Fruit fly (Drosophila melanogaster) whole organism, embryonic: ENCODE measurements around the gene CG32147.

Experiments
- Awh ChIP-seq: fragments of 200-800 bp; sonication (Bioruptor generic); IDR thresholded peaks from 2 replicates; pipeline ENCODE4, ENCODE4 v1.3.6; 2022; ENCODE audit warnings: missing biosample characterization, missing genetic modification characterization
- CG1024 ChIP-seq: fragments of 200-800 bp; sonication (Bioruptor generic); IDR thresholded peaks from 2 replicates; pipeline ENCODE4 v1.3.6; 2022; ENCODE audit warnings: missing biosample characterization, missing genetic modification characterization
- CG13424 ChIP-seq: fragments of 200-800 bp; sonication (Bioruptor generic); optimal IDR thresholded peaks from 2 replicates; lab custom pipeline; 2019; ENCODE audit warnings: missing biosample characterization, mild to moderate bottlenecking, missing genetic modification characterization, moderate library complexity
- CG14667 ChIP-seq: fragments of 200-800 bp; sonication (Bioruptor generic); IDR thresholded peaks from 2 replicates; pipeline ENCODE4 v1.3.6; 2022; ENCODE audit warnings: missing biosample characterization, missing genetic modification characterization
- CG15696 ChIP-seq: fragments of 200-800 bp; sonication (Bioruptor generic); optimal IDR thresholded peaks from 2 replicates; lab custom pipeline; 2019; ENCODE audit warnings: missing biosample characterization, mild to moderate bottlenecking, missing genetic modification characterization, moderate library complexity
- CG1603 ChIP-seq: fragments of 200-800 bp; sonication (Bioruptor generic); optimal IDR thresholded peaks from 2 replicates; lab custom pipeline; 2019; ENCODE audit warnings: missing biosample characterization, mild to moderate bottlenecking, missing genetic modification characterization, moderate library complexity
- CG16813 ChIP-seq: fragments of 200-800 bp; sonication (Bioruptor generic); IDR thresholded peaks from 3 replicates; pipeline ENCODE4 v1.3.6; 2022; ENCODE audit warnings: missing biosample characterization, missing genetic modification characterization; ENCODE audit not compliant: partially characterized antibody
- CG1792 ChIP-seq: fragments of 200-800 bp; sonication (Bioruptor generic); optimal IDR thresholded peaks from 2 replicates; lab custom pipeline; 2016; ENCODE audit warnings: missing biosample characterization, missing genetic modification characterization
- CG18764 ChIP-seq: fragments of 200-800 bp; sonication (Bioruptor generic); optimal IDR thresholded peaks from 3 replicates; lab custom pipeline; 2016; ENCODE audit warnings: missing biosample characterization, missing genetic modification characterization
- CG2678 ChIP-seq: fragments of 200-800 bp; sonication (Bioruptor generic); optimal IDR thresholded peaks from 3 replicates; lab custom pipeline; 2019; ENCODE audit warnings: missing biosample characterization, mild to moderate bottlenecking, missing genetic modification characterization, moderate library complexity
- CG3065 ChIP-seq: fragments of 200-800 bp; sonication (Bioruptor generic); optimal IDR thresholded peaks from 2 replicates; lab custom pipeline; 2016; ENCODE audit warnings: missing biosample characterization, missing genetic modification characterization
- CG33213 ChIP-seq: fragments of 200-800 bp; sonication (Bioruptor generic); optimal IDR thresholded peaks from 3 replicates; lab custom pipeline; 2016; ENCODE audit warnings: missing biosample characterization, missing genetic modification characterization
- CG3847 ChIP-seq: fragments of 200-800 bp; sonication (Bioruptor generic); IDR thresholded peaks from 2 replicates; pipeline ENCODE4 v1.3.6; 2022; ENCODE audit warnings: missing biosample characterization, missing genetic modification characterization
- CG4282 ChIP-seq: fragments of 200-800 bp; sonication (Bioruptor generic); optimal IDR thresholded peaks from 2 replicates; lab custom pipeline; 2016; ENCODE audit warnings: missing biosample characterization, missing genetic modification characterization
- CG6175 ChIP-seq: fragments of 200-800 bp; sonication (Bioruptor generic); IDR thresholded peaks from 3 replicates; pipeline ENCODE4 v1.3.6; 2022; ENCODE audit warnings: missing biosample characterization, missing genetic modification characterization
- CG6791 ChIP-seq: fragments of 200-800 bp; sonication (Bioruptor generic); IDR thresholded peaks from 3 replicates; pipeline ENCODE4 v1.3.6; 2022; ENCODE audit warnings: missing biosample characterization, missing genetic modification characterization; ENCODE audit not compliant: partially characterized antibody
- CG7372 ChIP-seq: fragments of 200-800 bp; sonication (Bioruptor generic); IDR thresholded peaks from 2 replicates; pipeline ENCODE4 v1.3.6; 2022; ENCODE audit warnings: missing biosample characterization, missing genetic modification characterization
- CG8281 ChIP-seq: fragments of 200-800 bp; sonication (Bioruptor generic); optimal IDR thresholded peaks from 2 replicates; lab custom pipeline; 2018; ENCODE audit warnings: missing biosample characterization, mild to moderate bottlenecking, missing genetic modification characterization, moderate library complexity
- CG9727 ChIP-seq: fragments of 200-800 bp; sonication (Bioruptor generic); optimal IDR thresholded peaks from 3 replicates; lab custom pipeline; 2017; ENCODE audit warnings: missing biosample characterization, mild to moderate bottlenecking, missing genetic modification characterization
- CTCF ChIP-seq: fragments of 200-800 bp; sonication (Bioruptor generic); optimal IDR thresholded peaks from 2 replicates; lab custom pipeline; 2017; ENCODE audit warnings: missing biosample characterization, mild to moderate bottlenecking, missing genetic modification characterization, moderate library complexity
- E2f1 ChIP-seq: fragments of 200-800 bp; sonication (Bioruptor generic); IDR thresholded peaks from 2 replicates; pipeline ENCODE4 v1.3.6; 2022; ENCODE audit warnings: missing biosample characterization, missing genetic modification characterization
- HLHmδ ChIP-seq: fragments of 200-800 bp; sonication (Bioruptor generic); optimal IDR thresholded peaks from 2 replicates; lab custom pipeline; 2018; ENCODE audit warnings: missing biosample characterization, mild to moderate bottlenecking, missing genetic modification characterization, moderate library complexity
- Kr ChIP-seq: fragments of 200-800 bp; sonication (Bioruptor generic); optimal IDR thresholded peaks from 2 replicates; lab custom pipeline; 2017; ENCODE audit warnings: missing biosample characterization, mild to moderate bottlenecking, missing genetic modification characterization
- Meics ChIP-seq: fragments of 200-800 bp; sonication (Bioruptor generic); optimal IDR thresholded peaks from 2 replicates; lab custom pipeline; 2017; ENCODE audit warnings: missing biosample characterization, mild to moderate bottlenecking, missing genetic modification characterization
- Mes4 ChIP-seq: fragments of 200-800 bp; sonication (Bioruptor generic); optimal IDR thresholded peaks from 2 replicates; lab custom pipeline; 2016; ENCODE audit warnings: missing biosample characterization, missing genetic modification characterization
- NC2β ChIP-seq: fragments of 200-800 bp; sonication (Bioruptor generic); optimal IDR thresholded peaks from 2 replicates; lab custom pipeline; 2016; ENCODE audit warnings: missing biosample characterization, missing genetic modification characterization
- Neu2 ChIP-seq: fragments of 200-800 bp; sonication (Bioruptor generic); optimal IDR thresholded peaks from 3 replicates; lab custom pipeline; 2016; ENCODE audit warnings: missing biosample characterization, missing genetic modification characterization, borderline replicate concordance
- Opbp ChIP-seq: fragments of 200-800 bp; sonication (Bioruptor generic); IDR thresholded peaks from 3 replicates; pipeline ENCODE4 v1.3.6; 2022; ENCODE audit warnings: missing biosample characterization, missing genetic modification characterization; ENCODE audit not compliant: partially characterized antibody
- Ptx1 ChIP-seq: fragments of 200-800 bp; sonication (Bioruptor generic); IDR thresholded peaks from 2 replicates; pipeline ENCODE4 v1.3.6; 2022; ENCODE audit warnings: missing biosample characterization, missing genetic modification characterization
- Usf ChIP-seq: fragments of 200-800 bp; sonication (Bioruptor generic); optimal IDR thresholded peaks from 2 replicates; lab custom pipeline; 2017; ENCODE audit warnings: missing genotype, missing biosample characterization, missing genetic modification characterization
- Xrp1 ChIP-seq: fragments of 200-800 bp; sonication (Bioruptor generic); IDR thresholded peaks from 2 replicates; pipeline ENCODE4 v1.3.6; 2022; ENCODE audit warnings: missing biosample characterization, missing genetic modification characterization
- ase ChIP-seq: fragments of 200-800 bp; sonication (Bioruptor generic); IDR thresholded peaks from 3 replicates; pipeline ENCODE4 v1.3.6; 2022; ENCODE audit warnings: missing biosample characterization, missing genetic modification characterization
- az2 ChIP-seq: fragments of 200-800 bp; sonication (Bioruptor generic); optimal IDR thresholded peaks from 3 replicates; lab custom pipeline; 2016; ENCODE audit warnings: missing biosample characterization, missing genetic modification characterization
- bab2 ChIP-seq: fragments of 200-800 bp; sonication (Bioruptor generic); optimal IDR thresholded peaks from 2 replicates; lab custom pipeline; 2016; ENCODE audit warnings: missing biosample characterization, missing genetic modification characterization
- chif ChIP-seq, 2 experiments: fragments of 200-800 bp; sonication (Bioruptor generic); optimal IDR thresholded peaks; 3 replicates each; lab custom pipeline; 2016; ENCODE audit warnings: missing biosample characterization in 2 of 2, missing genetic modification characterization in 2 of 2
- chinmo ChIP-seq: fragments of 200-800 bp; sonication (Bioruptor generic); IDR thresholded peaks from 4 replicates; pipeline ENCODE4 v1.3.6; 2022; ENCODE audit warnings: missing biosample characterization, missing genetic modification characterization; ENCODE audit not compliant: partially characterized antibody
- dysf ChIP-seq: fragments of 200-800 bp; sonication (Bioruptor generic); IDR thresholded peaks from 3 replicates; pipeline ENCODE4 v1.3.6; 2022; ENCODE audit warnings: missing biosample characterization, missing genetic modification characterization
- ewg ChIP-seq: fragments of 200-800 bp; sonication (Bioruptor generic); optimal IDR thresholded peaks from 3 replicates; lab custom pipeline; 2017; ENCODE audit warnings: mild to moderate bottlenecking, missing biosample characterization, missing genetic modification reagents, missing genetic modification characterization
- fd102C ChIP-seq: fragments of 200-800 bp; sonication (Bioruptor generic); optimal IDR thresholded peaks from 2 replicates; lab custom pipeline; 2018; ENCODE audit warnings: missing biosample characterization, mild to moderate bottlenecking, missing genetic modification characterization, moderate library complexity
- lmd ChIP-seq: fragments of 200-800 bp; sonication (Bioruptor generic); IDR thresholded peaks from 2 replicates; pipeline ENCODE4 v1.3.6; 2022; ENCODE audit warnings: missing biosample characterization, missing genetic modification characterization
- nom ChIP-seq: fragments of 200-800 bp; sonication (Bioruptor generic); optimal IDR thresholded peaks from 2 replicates; lab custom pipeline; 2017; ENCODE audit warnings: missing biosample characterization, missing genetic modification characterization, mild to moderate bottlenecking, moderate library complexity, missing genetic modification reagents
- p53 ChIP-seq: fragments of 200-800 bp; sonication (Bioruptor generic); optimal IDR thresholded peaks from 2 replicates; lab custom pipeline; 2016; ENCODE audit warnings: missing biosample characterization, missing genetic modification characterization
- phol ChIP-seq: fragments of 200-800 bp; sonication (Bioruptor generic); optimal IDR thresholded peaks from 3 replicates; lab custom pipeline; 2018; ENCODE audit warnings: missing biosample characterization, mild to moderate bottlenecking, missing genetic modification characterization, moderate library complexity
- pnt ChIP-seq: fragments of 200-800 bp; sonication (Bioruptor generic); optimal IDR thresholded peaks from 3 replicates; lab custom pipeline; 2016; ENCODE audit warnings: missing biosample characterization, missing genetic modification characterization
- salm ChIP-seq: fragments of 200-800 bp; sonication (Bioruptor generic); optimal IDR thresholded peaks from 2 replicates; lab custom pipeline; 2018; ENCODE audit warnings: missing biosample characterization, mild to moderate bottlenecking, missing genetic modification characterization
- sd ChIP-seq: fragments of 200-800 bp; sonication (Bioruptor generic); optimal IDR thresholded peaks from 3 replicates; lab custom pipeline; 2018; ENCODE audit warnings: missing biosample characterization, mild to moderate bottlenecking, missing genetic modification characterization, moderate library complexity
- sima ChIP-seq: fragments of 200-800 bp; sonication (Bioruptor generic); optimal IDR thresholded peaks from 2 replicates; lab custom pipeline; 2016; ENCODE audit warnings: missing biosample characterization, missing genetic modification characterization
- sug ChIP-seq: fragments of 200-800 bp; optimal IDR thresholded peaks from 2 replicates; lab custom pipeline; 2019; ENCODE audit warnings: missing biosample characterization, mild to moderate bottlenecking, missing genetic modification characterization, moderate library complexity
- tup ChIP-seq: fragments of 200-800 bp; sonication (Bioruptor generic); optimal IDR thresholded peaks from 2 replicates; lab custom pipeline; 2016; ENCODE audit warnings: missing biosample characterization, mild to moderate bottlenecking, missing genetic modification characterization, moderate library complexity
- tx ChIP-seq: fragments of 200-800 bp; sonication (Bioruptor generic); optimal IDR thresholded peaks from 2 replicates; lab custom pipeline; 2016; ENCODE audit warnings: missing biosample characterization, missing genetic modification characterization
- vfl ChIP-seq: fragments of 200-800 bp; sonication (Bioruptor generic); optimal IDR thresholded peaks from 2 replicates; lab custom pipeline; 2016; ENCODE audit warnings: missing biosample characterization, missing genetic modification characterization
- zfh1 ChIP-seq: fragments of 200-800 bp; sonication (Bioruptor generic); IDR thresholded peaks from 3 replicates; pipeline ENCODE4 v1.3.6; 2022; ENCODE audit warnings: missing biosample characterization, missing genetic modification characterization

The CG32147 gene

DNA sequence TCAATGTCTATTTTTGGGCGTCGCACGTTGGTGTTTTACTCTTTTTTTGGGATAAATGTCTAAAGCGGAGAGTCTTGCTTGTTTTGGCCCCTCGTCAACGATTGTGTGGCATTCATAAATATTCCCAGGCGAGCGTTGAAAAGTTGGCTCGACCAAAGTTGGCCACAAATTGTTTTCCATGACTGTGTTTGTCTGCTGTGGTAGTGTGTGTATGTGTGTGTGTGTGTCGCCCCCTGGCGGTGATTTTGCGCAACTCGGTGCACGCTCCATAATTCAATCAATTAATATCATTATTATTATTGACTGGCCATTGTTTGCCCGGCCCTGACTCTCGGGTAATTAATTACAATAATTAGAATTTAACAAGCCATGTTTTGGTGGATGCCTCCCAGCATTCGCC is 34.8 kb upstream of the CG32147 start (continued):
- no peak for TF ChIP-seq az2
- no peak for TF ChIP-seq CG1792 (GFP tag; lab: Kevin White, UChicago)
- TF ChIP-seq sd (tag; lab: Kevin White, UChicago), result no peak
- no peak for TF ChIP-seq CG9727 (GFP tag; lab: Kevin White, UChicago)
- TF ChIP-seq Mes4 (GFP tag; lab: Kevin White, UChicago), result no peak
- TF ChIP-seq CG15696 (tag; lab: Kevin White, UChicago), result no peak
- TF ChIP-seq CG13424 (tag; lab: Kevin White, UChicago), result no peak
- no peak for TF ChIP-seq sima
- TF ChIP-seq CG1603 (tag; lab: Kevin White, UChicago), result peak; percentile 11
- TF ChIP-seq CG7372 (GFP tag; lab: Robert Waterston, UW), result no peak
- peak; percentile 12; the same call in 1 of the 2 replicates for TF ChIP-seq CG1024
- TF ChIP-seq p53 (GFP tag; lab: Kevin White, UChicago), result no peak
- no peak for TF ChIP-seq Meics
- no peak for TF ChIP-seq CG3065 (GFP tag; lab: Kevin White, UChicago)
- no peak for TF ChIP-seq CG4282
- TF ChIP-seq tx (GFP tag; lab: Kevin White, UChicago), result no peak
- TF ChIP-seq Kr (GFP tag; lab: Kevin White, UChicago), result no peak
- TF ChIP-seq CTCF, result peak; percentile 89
- no peak for TF ChIP-seq CG18764
- no peak for TF ChIP-seq nom (GFP tag; lab: Kevin White, UChicago)
- no peak for TF ChIP-seq NC2β
- TF ChIP-seq lmd (GFP tag; lab: Robert Waterston, UW), result 0 out of 2 replicates have a peak, but pooled peaks have one; percentile 7
- TF ChIP-seq CG3847 (GFP tag; lab: Robert Waterston, UW), result no peak
- TF ChIP-seq salm (tag; lab: Kevin White, UChicago), result no peak
- no peak for TF ChIP-seq CG6175 (GFP tag; lab: Robert Waterston, UW)
- TF ChIP-seq Usf (GFP tag; lab: Kevin White, UChicago), result no peak
- 0 out of 2 replicates have a peak, but pooled peaks have one; percentile 13 for TF ChIP-seq Ptx1 (GFP tag; lab: Robert Waterston, UW)
- no peak for TF ChIP-seq HLHmδ (GFP tag; lab: Kevin White, UChicago)
- TF ChIP-seq chif (GFP tag; optimal IDR thresholded peaks at IDR 0.05; lab: Kevin White, UChicago), result no peak
- no peak for TF ChIP-seq chinmo (GFP tag; lab: Robert Waterston, UW)
- TF ChIP-seq Awh (GFP tag; lab: Robert Waterston, UW), result no peak
- TF ChIP-seq E2f1 (GFP tag; lab: Robert Waterston, UW), result no peak
- no peak for TF ChIP-seq CG8281
- no peak for TF ChIP-seq ewg (GFP tag; lab: Kevin White, UChicago)
- 0 out of 3 replicates have a peak, but pooled peaks have one; percentile 24 for TF ChIP-seq Opbp
- no peak for TF ChIP-seq bab2
- TF ChIP-seq CG33213, result no peak
- no peak for TF ChIP-seq zfh1 (GFP tag; lab: Robert Waterston, UW)
- no peak for TF ChIP-seq Neu2 (GFP tag; lab: Kevin White, UChicago)
- TF ChIP-seq vfl (GFP tag; lab: Kevin White, UChicago), result no peak
- no peak for TF ChIP-seq fd102C (GFP tag; lab: Kevin White, UChicago)
- no peak for TF ChIP-seq ase
- 0 out of 3 replicates have a peak, but pooled peaks have one; percentile 42 for TF ChIP-seq CG6791 (GFP tag; lab: Robert Waterston, UW)
- no peak for TF ChIP-seq CG14667 (GFP tag; lab: Robert Waterston, UW)
- peak; percentile 30; the same call in 1 of the 2 replicates for TF ChIP-seq Xrp1 (GFP tag; lab: Robert Waterston, UW)
- TF ChIP-seq sug (tag; lab: Kevin White, UChicago), result no peak
- TF ChIP-seq tup (GFP tag; lab: Kevin White, UChicago), result no peak
- TF ChIP-seq CG16813 (GFP tag; lab: Robert Waterston, UW), result no peak; the same call in 2 of the 3 replicates
- TF ChIP-seq dysf (GFP tag; lab: Robert Waterston, UW), result no peak
- TF ChIP-seq pnt, result no peak
- no peak for TF ChIP-seq phol (tag; lab: Kevin White, UChicago)
- TF ChIP-seq CG2678, result no peak
